Worm (Caenorhabditis elegans) whole organism, L4/young adult: ENCODE measurements around the gene F33E11.3.

Source experiments
- W03F9.2 ChIP-seq: fragments of 150-350 bp; optimal IDR thresholded peaks from 2 replicates; lab custom pipeline; 2014; ENCODE audit warnings: missing biosample characterization, missing genetic modification characterization
- dao-5 ChIP-seq: sonication (generic microtip); optimal IDR thresholded peaks from 2 replicates; lab custom pipeline; 2016; ENCODE audit warnings: missing genotype, missing genetic modification characterization, moderate library complexity, missing compliant biosample characterization
- him-1 ChIP-seq: sonication (generic microtip); optimal IDR thresholded peaks from 2 replicates; lab custom pipeline; 2016; ENCODE audit warnings: missing genotype, missing genetic modification reagents, missing genetic modification characterization, missing compliant biosample characterization

F33E11.3 gene

ce11 chrV:304613-305012 is at the start of gene F33E11.3:
Gene F33E11.3, minus strand, starts transcription at chrV:304713.
- no peak for TF ChIP-seq W03F9.2 (tag; lab: Kevin White, UChicago)

- TF ChIP-seq dao-5 (tag; lab: Kevin White, UChicago), result no peak
Measured at ce11 chrV:351787-352186, 47.3 kb upstream of the F33E11.3 start.

ce11 chrV:350822-351221 is 46.3 kb upstream of the F33E11.3 start:
- TF ChIP-seq him-1 (tag; lab: Kevin White, UChicago) (no peak), dao-5 (tag; lab: Kevin White, UChicago) (no peak), W03F9.2 (tag; lab: Kevin White, UChicago) (no peak)

ce11 chrV:349054-349453 is 44.5 kb upstream of the F33E11.3 start, which contains the start of gene atg-9:
Gene atg-9, plus strand, starts transcription at chrV:349385.
- TF ChIP-seq him-1 (tag; lab: Kevin White, UChicago), result no peak
- TF ChIP-seq dao-5 (tag; lab: Kevin White, UChicago), result no peak
- peak; percentile 63 for TF ChIP-seq W03F9.2 (tag; lab: Kevin White, UChicago)

- TF ChIP-seq W03F9.2 (tag; lab: Kevin White, UChicago) (no peak), him-1 (tag; lab: Kevin White, UChicago) (no peak), dao-5 (tag; lab: Kevin White, UChicago) (no peak)
Measured at ce11 chrV:347561-348345, 43.2 kb upstream of the F33E11.3 start.

ce11 chrV:346005-346404 is 41.5 kb upstream of the F33E11.3 start:
- no peak for TF ChIP-seq him-1 (tag; lab: Kevin White, UChicago)
- no peak for TF ChIP-seq W03F9.2 (tag; lab: Kevin White, UChicago)
- no peak for TF ChIP-seq dao-5 (tag; lab: Kevin White, UChicago)

- no peak for TF ChIP-seq W03F9.2 (tag; lab: Kevin White, UChicago)
- TF ChIP-seq dao-5 (tag; lab: Kevin White, UChicago), result no peak
- TF ChIP-seq him-1 (tag; lab: Kevin White, UChicago), result no peak
Measured at ce11 chrV:343546-343945, 39.0 kb upstream of the F33E11.3 start.

ce11 chrV:343128-343527 is 38.6 kb upstream of the F33E11.3 start, which contains the start of gene wago-10:
Gene wago-10, plus strand, starts transcription at chrV:343428.
- no peak for TF ChIP-seq him-1 (tag; lab: Kevin White, UChicago)
- TF ChIP-seq dao-5 (tag; lab: Kevin White, UChicago), result no peak
- no peak for TF ChIP-seq W03F9.2 (tag; lab: Kevin White, UChicago)

ce11 chrV:342346-342745 is 37.8 kb upstream of the F33E11.3 start:
- TF ChIP-seq W03F9.2 (tag; lab: Kevin White, UChicago) (no peak), dao-5 (tag; lab: Kevin White, UChicago) (no peak), him-1 (tag; lab: Kevin White, UChicago) (no peak)

- no peak for TF ChIP-seq W03F9.2 (tag; lab: Kevin White, UChicago)
Measured at ce11 chrV:336350-336749, 31.8 kb upstream of the F33E11.3 start, which contains the start of gene dmd-8. Gene dmd-8, minus strand, starts transcription at chrV:336450.

- TF ChIP-seq him-1 (tag; lab: Kevin White, UChicago) (no peak), W03F9.2 (tag; lab: Kevin White, UChicago) (no peak), dao-5 (tag; lab: Kevin White, UChicago) (no peak)
Measured at ce11 chrV:333713-334112, 29.2 kb upstream of the F33E11.3 start.

- TF ChIP-seq W03F9.2 (tag; lab: Kevin White, UChicago) (no peak), him-1 (tag; lab: Kevin White, UChicago) (no peak), dao-5 (tag; lab: Kevin White, UChicago) (no peak)
Measured at ce11 chrV:332585-332984, 28.1 kb upstream of the F33E11.3 start.

- no peak for TF ChIP-seq dao-5 (tag; lab: Kevin White, UChicago)
- TF ChIP-seq him-1 (tag; lab: Kevin White, UChicago), result no peak
- TF ChIP-seq W03F9.2 (tag; lab: Kevin White, UChicago), result no peak
Measured at ce11 chrV:331245-331644, 26.7 kb upstream of the F33E11.3 start.

ce11 chrV:330625-331024 is 26.1 kb upstream of the F33E11.3 start, which contains the start of gene abt-4:
Gene abt-4, minus strand, starts transcription at chrV:330725.
- TF ChIP-seq W03F9.2 (tag; lab: Kevin White, UChicago), result no peak
- TF ChIP-seq dao-5 (tag; lab: Kevin White, UChicago), result no peak
- TF ChIP-seq him-1 (tag; lab: Kevin White, UChicago), result no peak
